Fruit fly (Drosophila melanogaster) whole organism, adult: ENCODE results near the gene acj6.

ENCODE experiments used
- CG11617 ChIP-seq: fragments of 200-800 bp; sonication (Bioruptor generic); optimal IDR thresholded peaks from 2 replicates; lab custom pipeline; 2017; ENCODE audit warnings: mild to moderate bottlenecking, missing biosample characterization, missing genetic modification reagents, missing genetic modification characterization
- CG12768 ChIP-seq: fragments of 200-800 bp; sonication (Bioruptor generic); optimal IDR thresholded peaks from 2 replicates; lab custom pipeline; 2017; ENCODE audit warnings: missing biosample characterization, missing genetic modification characterization, mild to moderate bottlenecking, moderate library complexity, missing genetic modification reagents
- CG14711 ChIP-seq: fragments of 200-800 bp; sonication (Bioruptor generic); optimal IDR thresholded peaks from 2 replicates; lab custom pipeline; 2018; ENCODE audit warnings: missing biosample characterization, mild to moderate bottlenecking, missing genetic modification characterization, moderate library complexity
- CG1620 ChIP-seq: fragments of 200-800 bp; sonication (Bioruptor generic); optimal IDR thresholded peaks from 2 replicates; lab custom pipeline; 2016; ENCODE audit warnings: missing biosample characterization, missing genetic modification characterization
- CG33017 ChIP-seq: fragments of 200-800 bp; sonication (Bioruptor generic); optimal IDR thresholded peaks from 2 replicates; lab custom pipeline; 2018; ENCODE audit warnings: missing biosample characterization, mild to moderate bottlenecking, missing genetic modification characterization, moderate library complexity
- CG5204 ChIP-seq: fragments of 200-800 bp; sonication (Bioruptor generic); optimal IDR thresholded peaks from 2 replicates; lab custom pipeline; 2016; ENCODE audit warnings: missing biosample characterization, missing genetic modification characterization
- CG7045 ChIP-seq: fragments of 200-800 bp; sonication (Bioruptor generic); optimal IDR thresholded peaks from 2 replicates; lab custom pipeline; 2017; ENCODE audit warnings: missing biosample characterization, mild to moderate bottlenecking, missing genetic modification characterization
- CG7101 ChIP-seq: fragments of 200-800 bp; sonication (Bioruptor generic); optimal IDR thresholded peaks from 2 replicates; lab custom pipeline; 2018; ENCODE audit warnings: missing biosample characterization, mild to moderate bottlenecking, missing genetic modification characterization, moderate library complexity
- Clk ChIP-seq: fragments of 200-800 bp; sonication (Bioruptor generic); optimal IDR thresholded peaks from 2 replicates; lab custom pipeline; 2017; ENCODE audit warnings: missing biosample characterization, missing genetic modification characterization
- Crg-1 ChIP-seq: fragments of 200-800 bp; sonication (Bioruptor generic); optimal IDR thresholded peaks from 2 replicates; lab custom pipeline; 2016; ENCODE audit warnings: missing biosample characterization, missing genetic modification characterization
- Hr96 ChIP-seq: fragments of 200-800 bp; sonication (Bioruptor generic); optimal IDR thresholded peaks from 2 replicates; lab custom pipeline; 2016; ENCODE audit warnings: missing biosample characterization, missing genetic modification characterization
- Mnt ChIP-seq: fragments of 200-800 bp; sonication (Bioruptor generic); optimal IDR thresholded peaks from 2 replicates; lab custom pipeline; 2016; ENCODE audit warnings: missing biosample characterization, mild to moderate bottlenecking, missing genetic modification characterization
- bab1 ChIP-seq: fragments of 200-800 bp; sonication (Bioruptor generic); optimal IDR thresholded peaks from 3 replicates; lab custom pipeline; 2019; ENCODE audit warnings: missing biosample characterization, mild to moderate bottlenecking, missing genetic modification characterization, moderate library complexity
- cic ChIP-seq: fragments of 200-800 bp; sonication (Bioruptor generic); optimal IDR thresholded peaks from 2 replicates; lab custom pipeline; 2017; ENCODE audit warnings: missing biosample characterization, mild to moderate bottlenecking, missing genetic modification characterization, moderate library complexity
- cnc ChIP-seq, 2 experiments: fragments of >200 bp; optimal IDR thresholded peaks; 2 replicates each; lab custom pipeline; 2017
- kay ChIP-seq: fragments of 200-800 bp; sonication (Bioruptor generic); peaks from one replicate; lab custom pipeline; 2016; ENCODE audit warnings: missing biosample characterization, missing genetic modification characterization, borderline replicate concordance
- ovo ChIP-seq: fragments of 200-800 bp; sonication (Bioruptor generic); optimal IDR thresholded peaks from 2 replicates; lab custom pipeline; 2016; ENCODE audit warnings: missing biosample characterization, missing genetic modification characterization
- pad ChIP-seq: fragments of 200-800 bp; sonication (Bioruptor generic); optimal IDR thresholded peaks from 3 replicates; lab custom pipeline; 2017; ENCODE audit warnings: missing biosample characterization, missing genetic modification characterization, mild to moderate bottlenecking, moderate library complexity, missing genetic modification reagents
- tj ChIP-seq: fragments of 200-800 bp; sonication (Bioruptor generic); optimal IDR thresholded peaks from 3 replicates; lab custom pipeline; 2017; ENCODE audit warnings: missing biosample characterization, mild to moderate bottlenecking, missing genetic modification characterization, moderate library complexity
- toe ChIP-seq: fragments of 200-800 bp; sonication (Bioruptor generic); optimal IDR thresholded peaks from 2 replicates; lab custom pipeline; 2016; ENCODE audit warnings: missing biosample characterization, missing genetic modification characterization

Gene acj6

dm6 chrX:15303176-15304115 is 75.4 kb downstream of the acj6 start:
- peak; percentile 31 for TF ChIP-seq bab1
- TF ChIP-seq Hr96 (GFP tag; lab: Kevin White, UChicago): no peak
- peak; percentile 47 for TF ChIP-seq tj (GFP tag; lab: Kevin White, UChicago)
- peak; percentile 21 for TF ChIP-seq ovo
- no peak for TF ChIP-seq toe (GFP tag; lab: Kevin White, UChicago)
- TF ChIP-seq CG12768 (GFP tag; lab: Kevin White, UChicago): peak; percentile 47
- no peak for TF ChIP-seq CG1620 (GFP tag; lab: Kevin White, UChicago)
- TF ChIP-seq cnc (optimal IDR thresholded peaks at IDR 0.05; lab: Kevin White, UChicago): no peak
- no peak for TF ChIP-seq CG5204 (GFP tag; lab: Kevin White, UChicago)
- no peak for TF ChIP-seq CG7045
- TF ChIP-seq CG7101 (tag; lab: Kevin White, UChicago): peak; percentile 30
- TF ChIP-seq kay (GFP tag; lab: Kevin White, UChicago): peak; percentile 55
- peak; percentile 45 for TF ChIP-seq pad (GFP tag; lab: Kevin White, UChicago)
- TF ChIP-seq CG33017 (tag; lab: Kevin White, UChicago): peak; percentile 34
- no peak for TF ChIP-seq Mnt (GFP tag; lab: Kevin White, UChicago)
- TF ChIP-seq Clk: no peak
- TF ChIP-seq CG14711 (tag; lab: Kevin White, UChicago): no peak
- TF ChIP-seq cic (GFP tag; lab: Kevin White, UChicago): peak; percentile 71
- TF ChIP-seq Crg-1: no peak
- no peak for TF ChIP-seq CG11617 (GFP tag; lab: Kevin White, UChicago)

dm6 chrX:15301175-15301574 is 77.7 kb downstream of the acj6 start:
- peak; percentile 80 for TF ChIP-seq pad (GFP tag; lab: Kevin White, UChicago)
- peak; percentile 32 for TF ChIP-seq CG7101 (tag; lab: Kevin White, UChicago)
- TF ChIP-seq CG14711 (tag; lab: Kevin White, UChicago): peak; percentile 22
- TF ChIP-seq tj (GFP tag; lab: Kevin White, UChicago): peak; percentile 97
- TF ChIP-seq cnc (optimal IDR thresholded peaks at IDR 0.05; lab: Kevin White, UChicago): no peak
- peak; percentile 29 for TF ChIP-seq CG12768 (GFP tag; lab: Kevin White, UChicago)
- no peak for TF ChIP-seq kay (GFP tag; lab: Kevin White, UChicago)
- no peak for TF ChIP-seq bab1
- no peak for TF ChIP-seq toe (GFP tag; lab: Kevin White, UChicago)
- no peak for TF ChIP-seq CG11617 (GFP tag; lab: Kevin White, UChicago)
- no peak for TF ChIP-seq CG7045
- TF ChIP-seq CG33017 (tag; lab: Kevin White, UChicago): no peak
- peak; percentile 19 for TF ChIP-seq Mnt (GFP tag; lab: Kevin White, UChicago)
